Worm (Caenorhabditis elegans): ENCODE results near the gene nol-56.

Gene nol-56

ce11 chrV:10361830-10362397 lies 9.1 kb upstream of the nol-56 start, which contains the start of gene cash-1 (continued):
- TF ChIP-seq dmd-4 (tag; optimal IDR thresholded peaks at IDR 0.05; ENCODE audit: borderline replicate concordance) (no peak), ttx-3 (tag; optimal IDR thresholded peaks at IDR 0.05) (no peak), unc-86 (tag; optimal IDR thresholded peaks at IDR 0.05) (no peak), pha-2 (tag; optimal IDR thresholded peaks at IDR 0.05) (no peak), hlh-30 (tag; optimal IDR thresholded peaks at IDR 0.05; ENCODE audit: insufficient read depth) (peak; percentile 66)

ce11 chrV:10360186-10360585 lies 7.4 kb upstream of the nol-56 start:
- TF ChIP-seq nfya-1 (tag; optimal IDR thresholded peaks at IDR 0.05): no peak
- TF ChIP-seq eyg-1 (tag; optimal IDR thresholded peaks at IDR 0.05): no peak
- TF ChIP-seq ceh-24 (tag; optimal IDR thresholded peaks at IDR 0.05): no peak
- TF ChIP-seq unc-86 (tag; optimal IDR thresholded peaks at IDR 0.05): no peak
- TF ChIP-seq ceh-14 (tag; optimal IDR thresholded peaks at IDR 0.05): no peak

ce11 chrV:10358238-10358637 lies 5.5 kb upstream of the nol-56 start, which contains the start of gene ttll-15:
Gene ttll-15, plus strand, starts transcription at chrV:10358538.
- TF ChIP-seq fkh-10 (GFP tag; optimal IDR thresholded peaks at IDR 0.05): no peak
- no peak for TF ChIP-seq syd-9 (tag; optimal IDR thresholded peaks at IDR 0.05)
- no peak for TF ChIP-seq ceh-34 (tag; optimal IDR thresholded peaks at IDR 0.05)
- no peak for TF ChIP-seq hlh-30 (tag; optimal IDR thresholded peaks at IDR 0.05; ENCODE audit: insufficient read depth)
- no peak for TF ChIP-seq lim-6 (tag; optimal IDR thresholded peaks at IDR 0.05)
- no peak for TF ChIP-seq hlh-8 (tag; optimal IDR thresholded peaks at IDR 0.05)
- no peak for TF ChIP-seq nhr-11 (tag; optimal IDR thresholded peaks at IDR 0.05)
- no peak for TF ChIP-seq C08G9.2 (tag; optimal IDR thresholded peaks at IDR 0.05)

- TF ChIP-seq hlh-8 (tag; optimal IDR thresholded peaks at IDR 0.05): no peak
- TF ChIP-seq dve-1 (tag; optimal IDR thresholded peaks at IDR 0.05): no peak
- no peak for TF ChIP-seq dmd-4 (tag; optimal IDR thresholded peaks at IDR 0.05; ENCODE audit: borderline replicate concordance)
- no peak for TF ChIP-seq lim-6 (tag; optimal IDR thresholded peaks at IDR 0.05)
- TF ChIP-seq unc-42 (tag; optimal IDR thresholded peaks at IDR 0.05): no peak
- no peak for TF ChIP-seq gmeb-2 (tag; optimal IDR thresholded peaks at IDR 0.05)
- TF ChIP-seq syd-9 (tag; optimal IDR thresholded peaks at IDR 0.05): no peak
- no peak for TF ChIP-seq lin-11 (tag; optimal IDR thresholded peaks at IDR 0.05)
Measured at ce11 chrV:10357467-10357953, 4.7 kb upstream of the nol-56 start, which contains the start of gene ceeh-2. Gene ceeh-2, minus strand, starts transcription at chrV:10357903.

- TF ChIP-seq ztf-16 (tag; optimal IDR thresholded peaks at IDR 0.05) (peak; percentile 37), C38D4.7 (GFP tag; optimal IDR thresholded peaks at IDR 0.05) (no peak), pag-3 (tag; optimal IDR thresholded peaks at IDR 0.05; ENCODE audit: borderline replicate concordance) (no peak), C08G9.2 (tag; optimal IDR thresholded peaks at IDR 0.05) (peak; percentile 98), dmd-4 (tag; optimal IDR thresholded peaks at IDR 0.05; ENCODE audit: borderline replicate concordance) (no peak), ttx-3 (tag; optimal IDR thresholded peaks at IDR 0.05) (peak; percentile 44), elt-2 (tag; optimal IDR thresholded peaks at IDR 0.05) (peak; percentile 71), hlh-13 (GFP tag; optimal IDR thresholded peaks at IDR 0.05) (no peak), hlh-6 (tag; optimal IDR thresholded peaks at IDR 0.05) (no peak), fax-1 (tag; optimal IDR thresholded peaks at IDR 0.05) (peak; percentile 74), pax-1 (tag; optimal IDR thresholded peaks at IDR 0.05) (no peak), ceh-31 (tag; optimal IDR thresholded peaks at IDR 0.05) (peak; percentile 96), odd-2 (tag; optimal IDR thresholded peaks at IDR 0.05) (no peak), madf-2 (tag; optimal IDR thresholded peaks at IDR 0.05) (no peak), eyg-1 (tag; optimal IDR thresholded peaks at IDR 0.05) (peak; percentile 19), sox-4 (tag; optimal IDR thresholded peaks at IDR 0.05) (no peak), gmeb-2 (tag; optimal IDR thresholded peaks at IDR 0.05) (no peak), K09A11.1 (tag; optimal IDR thresholded peaks at IDR 0.05; ENCODE audit: insufficient read depth) (no peak), ceh-48 (tag; optimal IDR thresholded peaks at IDR 0.05) (no peak), ceh-9 (tag; optimal IDR thresholded peaks at IDR 0.05) (no peak), elt-4 (tag; optimal IDR thresholded peaks at IDR 0.05) (no peak), fkh-6 (tag; optimal IDR thresholded peaks at IDR 0.05) (peak; percentile 79), pha-2 (tag; optimal IDR thresholded peaks at IDR 0.05) (peak; percentile 8), ceh-2 (tag; optimal IDR thresholded peaks at IDR 0.05) (peak; percentile 96), syd-9 (tag; optimal IDR thresholded peaks at IDR 0.05) (no peak), ceh-19 (GFP tag; optimal IDR thresholded peaks at IDR 0.05) (no peak), ceh-34 (tag; optimal IDR thresholded peaks at IDR 0.05) (peak; percentile 52), hlh-15 (tag; optimal IDR thresholded peaks at IDR 0.05) (peak; percentile 48), pros-1 (tag; optimal IDR thresholded peaks at IDR 0.05) (no peak), nfya-1 (tag; optimal IDR thresholded peaks at IDR 0.05) (peak; percentile 50)
Measured at ce11 chrV:10355773-10356335, 3.1 kb upstream of the nol-56 start, which contains the start of gene sluh-7. Gene sluh-7, minus strand, starts transcription at chrV:10355823.
